Fruit fly (Drosophila melanogaster) whole organism, prepupa: ENCODE data around the gene Acbp1.

ENCODE experiments used
- Blimp-1 ChIP-seq: fragments of 200-800 bp; sonication (Bioruptor generic); optimal IDR thresholded peaks from 3 replicates; lab custom pipeline; 2017; ENCODE audit warnings: missing biosample characterization, missing genetic modification characterization, mild to moderate bottlenecking, moderate library complexity, missing genetic modification reagents
- CG10669 ChIP-seq: fragments of 200-800 bp; sonication (Bioruptor generic); optimal IDR thresholded peaks from 3 replicates; lab custom pipeline; 2018; ENCODE audit warnings: missing biosample characterization, mild to moderate bottlenecking, missing genetic modification characterization, moderate library complexity
- CG11762 ChIP-seq: fragments of 200-800 bp; sonication (Bioruptor generic); optimal IDR thresholded peaks from 3 replicates; lab custom pipeline; 2016; ENCODE audit warnings: missing biosample characterization, missing genetic modification characterization; ENCODE audit not compliant: insufficient read depth
- CG11902 ChIP-seq: fragments of 200-800 bp; sonication (Bioruptor generic); optimal IDR thresholded peaks from 3 replicates; lab custom pipeline; 2016; ENCODE audit warnings: missing biosample characterization, missing genetic modification characterization
- CG15336 ChIP-seq: fragments of 200-800 bp; sonication (Bioruptor generic); IDR thresholded peaks from 2 replicates; pipeline ENCODE4 v1.3.6; 2022; ENCODE audit warnings: missing biosample characterization, missing genetic modification characterization
- CG1621 ChIP-seq: fragments of 200-800 bp; sonication (Bioruptor generic); optimal IDR thresholded peaks from 3 replicates; lab custom pipeline; 2018; ENCODE audit warnings: missing biosample characterization, mild to moderate bottlenecking, missing genetic modification characterization
- CG16779 ChIP-seq: fragments of 200-800 bp; sonication (Bioruptor generic); optimal IDR thresholded peaks from 3 replicates; lab custom pipeline; 2017; ENCODE audit warnings: missing biosample characterization, mild to moderate bottlenecking, missing genetic modification characterization
- CG3032 ChIP-seq: fragments of 200-800 bp; optimal IDR thresholded peaks from 2 replicates; lab custom pipeline; 2019; ENCODE audit warnings: missing biosample characterization, mild to moderate bottlenecking, missing genetic modification characterization, moderate library complexity
- CG31627 ChIP-seq: fragments of 200-800 bp; sonication (Bioruptor generic); optimal IDR thresholded peaks from 3 replicates; lab custom pipeline; 2016; ENCODE audit warnings: missing biosample characterization, missing genetic modification characterization
- CG32006 ChIP-seq: fragments of 200-800 bp; sonication (Bioruptor generic); optimal IDR thresholded peaks from 3 replicates; lab custom pipeline; 2017; ENCODE audit warnings: missing biosample characterization, mild to moderate bottlenecking, missing genetic modification characterization
- CG34406 ChIP-seq: fragments of 200-800 bp; sonication (Bioruptor generic); optimal IDR thresholded peaks from 3 replicates; lab custom pipeline; 2016; ENCODE audit warnings: missing biosample characterization, missing genetic modification characterization
- CG3919 ChIP-seq: fragments of 200-800 bp; sonication (Bioruptor generic); optimal IDR thresholded peaks from 3 replicates; lab custom pipeline; 2016; ENCODE audit warnings: missing biosample characterization, missing genetic modification characterization
- CG4318 ChIP-seq: fragments of 200-800 bp; sonication (Bioruptor generic); optimal IDR thresholded peaks from 3 replicates; lab custom pipeline; 2017; ENCODE audit warnings: missing biosample characterization, mild to moderate bottlenecking, missing genetic modification characterization
- CG6163 ChIP-seq: fragments of 200-800 bp; sonication (Bioruptor generic); IDR thresholded peaks from 3 replicates; pipeline ENCODE4 v1.3.6; 2022; ENCODE audit warnings: missing biosample characterization, missing genetic modification characterization
- CG6792 ChIP-seq: fragments of 200-800 bp; sonication (Bioruptor generic); optimal IDR thresholded peaks from 3 replicates; lab custom pipeline; 2016; ENCODE audit warnings: missing biosample characterization, missing genetic modification characterization
- CG6808 ChIP-seq: fragments of 200-800 bp; sonication (Bioruptor generic); optimal IDR thresholded peaks from 3 replicates; lab custom pipeline; 2017; ENCODE audit warnings: missing biosample characterization, missing genetic modification characterization, mild to moderate bottlenecking, moderate library complexity, missing genetic modification reagents
- CG6854 ChIP-seq: fragments of 200-800 bp; sonication (Bioruptor generic); optimal IDR thresholded peaks from 2 replicates; lab custom pipeline; 2017; ENCODE audit warnings: missing biosample characterization, mild to moderate bottlenecking, missing genetic modification characterization
- CG7368 ChIP-seq: fragments of 200-800 bp; sonication (Bioruptor generic); optimal IDR thresholded peaks from 3 replicates; lab custom pipeline; 2016; ENCODE audit warnings: missing biosample characterization, missing genetic modification characterization
- CG8319 ChIP-seq: fragments of 200-800 bp; sonication (Bioruptor generic); optimal IDR thresholded peaks from 3 replicates; lab custom pipeline; 2016; ENCODE audit warnings: missing biosample characterization, missing genetic modification characterization
- CG8632 ChIP-seq: fragments of 200-800 bp; sonication (Bioruptor generic); optimal IDR thresholded peaks from 3 replicates; lab custom pipeline; 2016; ENCODE audit warnings: missing biosample characterization, missing genetic modification characterization
- Eip75B ChIP-seq: fragments of 200-800 bp; sonication (Bioruptor generic); optimal IDR thresholded peaks from 3 replicates; lab custom pipeline; 2016; ENCODE audit warnings: missing biosample characterization, missing genetic modification characterization
- Eip78C ChIP-seq: fragments of 200-800 bp; sonication (Bioruptor generic); peaks from one replicate; lab custom pipeline; 2016; ENCODE audit warnings: missing biosample characterization, missing genetic modification characterization
- Eip93F ChIP-seq: fragments of 200-800 bp; sonication (Bioruptor generic); optimal IDR thresholded peaks from 2 replicates; lab custom pipeline; 2016; ENCODE audit warnings: missing biosample characterization, mild to moderate bottlenecking, missing genetic modification characterization
- Ets21C ChIP-seq: fragments of 200-800 bp; sonication (Bioruptor generic); optimal IDR thresholded peaks from 3 replicates; lab custom pipeline; 2016; ENCODE audit warnings: missing biosample characterization, missing genetic modification characterization
- Ets96B ChIP-seq: fragments of 200-800 bp; optimal IDR thresholded peaks from 2 replicates; lab custom pipeline; 2019; ENCODE audit warnings: missing biosample characterization, mild to moderate bottlenecking, missing genetic modification characterization, moderate library complexity
- Hr38 ChIP-seq: sonication (Bioruptor generic); optimal IDR thresholded peaks from 2 replicates; lab custom pipeline; 2016; ENCODE audit warnings: missing biosample characterization, missing genetic modification characterization
- Hr4 ChIP-seq: fragments of 200-800 bp; sonication (Bioruptor generic); optimal IDR thresholded peaks from 3 replicates; lab custom pipeline; 2016; ENCODE audit warnings: missing biosample characterization, missing genetic modification characterization
- Lpt ChIP-seq: fragments of 200-800 bp; sonication (Bioruptor generic); optimal IDR thresholded peaks from 3 replicates; lab custom pipeline; 2016; ENCODE audit warnings: missing biosample characterization, missing genetic modification characterization
- Met ChIP-seq: fragments of 200-800 bp; sonication (Bioruptor generic); optimal IDR thresholded peaks from 3 replicates; lab custom pipeline; 2016; ENCODE audit warnings: missing biosample characterization, missing genetic modification characterization
- OdsH ChIP-seq: fragments of 200-800 bp; sonication (Bioruptor generic); optimal IDR thresholded peaks from 3 replicates; lab custom pipeline; 2016; ENCODE audit warnings: missing biosample characterization, missing genetic modification characterization
- Smox ChIP-seq: fragments of 200-800 bp; sonication (Bioruptor generic); optimal IDR thresholded peaks from 3 replicates; lab custom pipeline; 2016; ENCODE audit warnings: missing biosample characterization, missing genetic modification characterization
- Sox102F ChIP-seq: fragments of 200-800 bp; sonication (Bioruptor generic); optimal IDR thresholded peaks from 2 replicates; lab custom pipeline; 2016; ENCODE audit warnings: missing biosample characterization, mild to moderate bottlenecking, missing genetic modification characterization
- Sox14 ChIP-seq: fragments of 200-800 bp; sonication (Bioruptor generic); optimal IDR thresholded peaks from 3 replicates; lab custom pipeline; 2016; ENCODE audit warnings: missing biosample characterization, missing genetic modification characterization
- Sox15 ChIP-seq: fragments of 200-800 bp; sonication (Bioruptor generic); optimal IDR thresholded peaks from 3 replicates; lab custom pipeline; 2016; ENCODE audit warnings: missing biosample characterization, missing genetic modification characterization
- achi ChIP-seq: fragments of 200-800 bp; sonication (Bioruptor generic); optimal IDR thresholded peaks from 3 replicates; lab custom pipeline; 2016; ENCODE audit warnings: missing biosample characterization, missing genetic modification characterization
- acj6 ChIP-seq: fragments of 200-800 bp; sonication (Bioruptor generic); optimal IDR thresholded peaks from 3 replicates; lab custom pipeline; 2016; ENCODE audit warnings: missing biosample characterization, missing genetic modification characterization
- cyc ChIP-seq: fragments of 200-800 bp; sonication (Bioruptor generic); optimal IDR thresholded peaks from 3 replicates; lab custom pipeline; 2016; ENCODE audit warnings: missing biosample characterization, missing genetic modification characterization
- dac ChIP-seq: fragments of 200-800 bp; sonication (Bioruptor generic); optimal IDR thresholded peaks from 2 replicates; lab custom pipeline; 2017; ENCODE audit warnings: missing biosample characterization, mild to moderate bottlenecking, missing genetic modification characterization
- eg ChIP-seq: fragments of 200-800 bp; sonication (Bioruptor generic); IDR thresholded peaks from 3 replicates; pipeline ENCODE4 v1.3.6; 2022; ENCODE audit warnings: missing biosample characterization, missing genetic modification characterization
- esn ChIP-seq: fragments of 200-800 bp; sonication (Bioruptor generic); optimal IDR thresholded peaks from 2 replicates; lab custom pipeline; 2016; ENCODE audit warnings: missing biosample characterization, mild to moderate bottlenecking, missing genetic modification characterization, moderate library complexity
- fd59A ChIP-seq: fragments of 200-800 bp; sonication (Bioruptor generic); optimal IDR thresholded peaks from 2 replicates; lab custom pipeline; 2017; ENCODE audit warnings: missing biosample characterization, mild to moderate bottlenecking, missing genetic modification characterization, missing genetic modification reagents
- fd85E ChIP-seq: fragments of 200-800 bp; sonication (Bioruptor generic); optimal IDR thresholded peaks from 3 replicates; lab custom pipeline; 2016; ENCODE audit warnings: missing biosample characterization, missing genetic modification characterization
- fkh ChIP-seq: fragments of 200-800 bp; sonication (Bioruptor generic); optimal IDR thresholded peaks from 3 replicates; lab custom pipeline; 2017; ENCODE audit warnings: missing biosample characterization, mild to moderate bottlenecking, missing genetic modification characterization, moderate library complexity
- lz ChIP-seq: fragments of 200-800 bp; sonication (Bioruptor generic); optimal IDR thresholded peaks from 3 replicates; lab custom pipeline; 2016; ENCODE audit warnings: missing biosample characterization, missing genetic modification characterization
- net ChIP-seq: fragments of 200-800 bp; sonication (Bioruptor generic); optimal IDR thresholded peaks from 3 replicates; lab custom pipeline; 2016; ENCODE audit warnings: missing biosample characterization, missing genetic modification characterization
- pdm3 ChIP-seq: fragments of 200-800 bp; sonication (Bioruptor generic); optimal IDR thresholded peaks from 3 replicates; lab custom pipeline; 2016; ENCODE audit warnings: missing biosample characterization, missing genetic modification characterization
- salr ChIP-seq, 2 experiments: fragments of 200-800 bp; sonication (Bioruptor generic); optimal IDR thresholded peaks; 3 replicates each; lab custom pipeline; 2016 to 2018; ENCODE audit warnings: missing biosample characterization in 2 of 2, missing genetic modification characterization in 2 of 2, mild to moderate bottlenecking in 1 of 2
- spab ChIP-seq: fragments of 200-800 bp; sonication (Bioruptor generic); optimal IDR thresholded peaks from 2 replicates; lab custom pipeline; 2017; ENCODE audit warnings: missing biosample characterization, mild to moderate bottlenecking, missing genetic modification characterization, missing genetic modification reagents
- svp ChIP-seq: fragments of 200-800 bp; sonication (Bioruptor generic); peaks from one replicate; lab custom pipeline; 2016; ENCODE audit warnings: missing biosample characterization, missing genetic modification characterization
- vri ChIP-seq: fragments of 200-800 bp; sonication (Bioruptor generic); optimal IDR thresholded peaks from 3 replicates; lab custom pipeline; 2016; ENCODE audit warnings: missing biosample characterization, mild to moderate bottlenecking, missing genetic modification characterization

Gene Acbp1

DNA sequence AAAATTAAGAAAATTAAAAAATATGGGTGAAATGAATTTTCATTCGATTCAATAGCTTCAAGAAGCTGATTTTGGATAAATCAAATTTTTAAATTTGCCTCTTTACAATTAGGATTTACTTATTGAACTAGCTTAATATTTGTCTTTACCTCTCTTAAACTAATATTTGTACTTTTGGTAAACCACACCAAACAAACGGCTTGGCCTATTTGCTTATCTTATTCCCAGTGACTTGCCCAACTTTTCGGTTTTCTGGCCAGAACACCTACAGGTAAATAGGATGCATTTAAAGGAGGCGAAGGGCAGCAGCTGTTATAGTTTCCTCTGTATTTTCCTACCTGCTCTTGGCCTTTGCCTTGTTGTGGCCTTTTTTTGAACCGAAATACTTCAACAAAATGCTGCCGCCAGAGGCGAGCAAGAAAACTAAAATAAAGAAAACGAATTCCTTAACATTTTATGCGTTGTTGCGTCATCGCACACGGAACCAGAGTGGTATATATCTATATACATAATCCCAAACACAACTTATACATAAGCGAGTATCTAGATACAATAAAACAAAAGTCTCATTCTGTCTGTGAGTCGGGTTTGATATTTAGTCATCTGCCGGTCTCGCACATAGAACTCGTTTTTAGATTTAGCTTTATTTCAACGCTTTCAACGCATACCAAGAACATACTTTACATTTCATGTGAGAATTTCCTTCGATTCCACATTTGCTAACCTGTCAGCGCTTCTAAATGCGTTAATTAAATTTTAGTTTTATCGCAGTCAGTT is 3.7 kb upstream of the Acbp1 start:
- TF ChIP-seq fkh (peak; percentile 57), CG11762 (no peak), Eip78C (GFP tag; lab: Kevin White, UChicago) (peak; percentile 2)

DNA sequence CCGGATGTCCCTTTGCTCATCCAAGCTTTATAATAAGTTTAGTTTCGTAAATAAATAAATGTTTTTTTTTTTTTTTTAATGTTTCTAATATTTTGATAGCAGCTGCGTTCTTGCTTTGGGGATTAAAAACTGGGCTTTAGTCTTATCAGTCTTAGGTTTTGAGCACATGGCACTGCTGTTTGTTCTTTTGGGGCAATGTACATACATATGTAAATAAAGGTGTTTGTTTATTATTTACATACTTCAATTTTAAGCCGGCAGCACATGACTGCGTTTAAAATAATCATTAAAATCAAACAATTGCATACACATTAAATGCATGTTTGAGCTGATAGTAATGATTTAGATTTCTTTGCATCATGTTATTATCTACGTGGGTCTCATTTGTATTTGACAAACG is 2.0 kb upstream of the Acbp1 start:
- TF ChIP-seq net (GFP tag; lab: Kevin White, UChicago) = no peak
- no peak for TF ChIP-seq CG7368
- TF ChIP-seq Ets21C (GFP tag; lab: Kevin White, UChicago) = no peak
- TF ChIP-seq esn (GFP tag; lab: Kevin White, UChicago) = peak; percentile 43
- no peak for TF ChIP-seq CG3032
- no peak for TF ChIP-seq CG16779 (tag; lab: Kevin White, UChicago)
- no peak for TF ChIP-seq CG4318
- peak; percentile 64 for TF ChIP-seq svp
- TF ChIP-seq Eip93F = no peak
- no peak for TF ChIP-seq Lpt
- TF ChIP-seq eg (GFP tag; lab: Robert Waterston, UW) = no peak
- no peak for TF ChIP-seq fd59A
- TF ChIP-seq CG6792 (GFP tag; lab: Kevin White, UChicago) = no peak
- no peak for TF ChIP-seq Hr38 (GFP tag; lab: Kevin White, UChicago)
- no peak for TF ChIP-seq Sox15 (GFP tag; lab: Kevin White, UChicago)
- TF ChIP-seq dac = no peak
- no peak for TF ChIP-seq CG6163
- TF ChIP-seq CG10669 = no peak
- no peak for TF ChIP-seq CG6808 (GFP tag; lab: Kevin White, UChicago)
- no peak for TF ChIP-seq CG15336 (GFP tag; lab: Robert Waterston, UW)
- peak; percentile 45 for TF ChIP-seq Smox
- no peak for TF ChIP-seq cyc (GFP tag; lab: Kevin White, UChicago)
- TF ChIP-seq fd85E (GFP tag; lab: Kevin White, UChicago) = no peak
- TF ChIP-seq acj6 (GFP tag; lab: Kevin White, UChicago) = no peak
- TF ChIP-seq Ets96B (tag; lab: Kevin White, UChicago) = no peak
- TF ChIP-seq OdsH = no peak
- TF ChIP-seq CG32006 = no peak
- no peak for TF ChIP-seq spab
- TF ChIP-seq vri = peak; percentile 49
- no peak for TF ChIP-seq Eip78C (GFP tag; lab: Kevin White, UChicago)
- no peak for TF ChIP-seq CG34406 (GFP tag; lab: Kevin White, UChicago)
- TF ChIP-seq Hr4 (GFP tag; lab: Kevin White, UChicago) = no peak
- TF ChIP-seq CG8319 (GFP tag; lab: Kevin White, UChicago) = no peak
- TF ChIP-seq Sox14 (GFP tag; lab: Kevin White, UChicago) = no peak
- no peak for TF ChIP-seq Eip75B (GFP tag; lab: Kevin White, UChicago)
- TF ChIP-seq lz = no peak
- TF ChIP-seq Sox102F (GFP tag; lab: Kevin White, UChicago) = peak; percentile 43
- no peak for TF ChIP-seq pdm3 (GFP tag; lab: Kevin White, UChicago)
- no peak for TF ChIP-seq salr (GFP tag; optimal IDR thresholded peaks at IDR 0.05; lab: Kevin White, UChicago)
- TF ChIP-seq Met (GFP tag; lab: Kevin White, UChicago) = peak; percentile 32
- peak; percentile 11 for TF ChIP-seq Blimp-1 (GFP tag; lab: Kevin White, UChicago)
- TF ChIP-seq CG6854 = no peak
- no peak for TF ChIP-seq CG11902 (GFP tag; lab: Kevin White, UChicago)
- no peak for TF ChIP-seq CG31627 (GFP tag; lab: Kevin White, UChicago)
- TF ChIP-seq CG8632 (GFP tag; lab: Kevin White, UChicago) = no peak
- TF ChIP-seq CG3919 (GFP tag; lab: Kevin White, UChicago) = no peak
- TF ChIP-seq fkh = peak; percentile 63
- TF ChIP-seq achi (GFP tag; lab: Kevin White, UChicago) = no peak
- no peak for TF ChIP-seq CG1621
